Fruit fly (Drosophila melanogaster): ENCODE measurements around the gene Cyp6d5.

Gene Cyp6d5

DNA sequence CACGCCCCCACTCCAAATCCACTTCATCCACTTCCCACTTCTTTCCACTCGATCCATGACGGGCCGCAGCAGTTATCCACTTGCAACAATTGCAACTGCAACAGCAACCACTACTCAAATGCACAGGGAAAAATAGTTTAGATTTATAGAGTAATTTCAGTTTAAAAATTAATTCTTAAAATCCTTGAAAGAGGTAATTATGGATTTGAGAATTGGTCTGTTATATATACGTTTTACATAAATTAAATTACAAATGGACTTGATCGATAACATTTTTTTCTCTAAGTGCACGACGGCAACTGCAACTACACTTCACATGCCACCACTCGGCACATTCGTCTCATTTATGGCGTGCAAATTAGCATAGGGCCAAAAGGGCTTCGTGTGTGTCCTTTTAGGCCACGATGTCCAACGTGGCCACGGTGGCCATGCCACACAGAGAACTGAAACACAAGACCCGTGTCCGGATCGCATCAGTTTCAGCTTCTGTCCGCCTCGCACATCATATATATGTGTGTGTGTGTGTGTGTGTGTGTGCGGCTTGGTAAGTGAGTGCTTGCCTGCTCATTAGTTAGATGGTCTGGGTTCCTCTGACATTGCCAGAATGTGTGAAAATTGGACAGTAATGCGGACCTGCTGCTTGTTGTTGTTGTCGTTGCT lies 44.0 kb upstream of the Cyp6d5 start (continued):
- TF ChIP-seq exex (tag; optimal IDR thresholded peaks at IDR 0.05) = no peak
- TF ChIP-seq Stat92E (GFP tag; optimal IDR thresholded peaks at IDR 0.05) = no peak
- TF ChIP-seq cg (GFP tag; optimal IDR thresholded peaks at IDR 0.05) = peak; percentile 58
- TF ChIP-seq Dip3 (GFP tag; optimal IDR thresholded peaks at IDR 0.05) = peak; percentile 33
- peak; percentile 6 for TF ChIP-seq pb (GFP tag; optimal IDR thresholded peaks at IDR 0.05)
- peak; percentile 62 for TF ChIP-seq ranshi (GFP tag; IDR thresholded peaks at IDR 0.05)
- TF ChIP-seq Abd-B (GFP tag; optimal IDR thresholded peaks at IDR 0.05) = peak; percentile 58
- TF ChIP-seq crc (GFP tag; optimal IDR thresholded peaks at IDR 0.05) = no peak
- no peak for TF ChIP-seq z (GFP tag; IDR thresholded peaks at IDR 0.05)
- peak; percentile 43 for TF ChIP-seq CG6854 (GFP tag; optimal IDR thresholded peaks at IDR 0.05)
- TF ChIP-seq Oaz (GFP tag; IDR thresholded peaks at IDR 0.05) = no peak
- no peak for TF ChIP-seq CG12071 (GFP tag; optimal IDR thresholded peaks at IDR 0.05)
- no peak for TF ChIP-seq CG3065 (GFP tag; optimal IDR thresholded peaks at IDR 0.05)
- no peak for TF ChIP-seq slou (GFP tag; optimal IDR thresholded peaks at IDR 0.05)
- peak; percentile 68 for TF ChIP-seq CG12104 (GFP tag; optimal IDR thresholded peaks at IDR 0.05)
- peak; percentile 97 for TF ChIP-seq CG15696 (tag; optimal IDR thresholded peaks at IDR 0.05)
- TF ChIP-seq CG8478 (optimal IDR thresholded peaks at IDR 0.05) = no peak
- no peak for TF ChIP-seq yki (optimal IDR thresholded peaks at IDR 0.05)
- TF ChIP-seq emc (GFP tag; optimal IDR thresholded peaks at IDR 0.05) = peak; percentile 31
- peak; percentile 23 for TF ChIP-seq en (GFP tag; optimal IDR thresholded peaks at IDR 0.05)
- TF ChIP-seq nom (GFP tag; optimal IDR thresholded peaks at IDR 0.05) = peak; percentile 67
- no peak for TF ChIP-seq Opbp (GFP tag; IDR thresholded peaks at IDR 0.05; ENCODE audit: partially characterized antibody)
- TF ChIP-seq CG1603 (tag; optimal IDR thresholded peaks at IDR 0.05) = peak; percentile 88
- no peak for TF ChIP-seq al (GFP tag; IDR thresholded peaks at IDR 0.05)
- TF ChIP-seq CG11723 (GFP tag; optimal IDR thresholded peaks at IDR 0.05) = peak; percentile 36
- peak; percentile 4 for TF ChIP-seq Ets97D (GFP tag; optimal IDR thresholded peaks at IDR 0.05)
- TF ChIP-seq CG18011 (GFP tag; optimal IDR thresholded peaks at IDR 0.05) = peak; percentile 34
- TF ChIP-seq cwo (GFP tag; optimal IDR thresholded peaks at IDR 0.05) = no peak
- TF ChIP-seq CG32772 (GFP tag; IDR thresholded peaks at IDR 0.05) = peak; percentile 73
- peak; percentile 77 for TF ChIP-seq CG33557 (GFP tag; optimal IDR thresholded peaks at IDR 0.05)
- peak; percentile 36; the same call in 2 of the 3 replicates for TF ChIP-seq Aef1 (GFP tag; IDR thresholded peaks at IDR 0.05)
- TF ChIP-seq lbe (GFP tag; optimal IDR thresholded peaks at IDR 0.05) = peak; percentile 1
- no peak for TF ChIP-seq pho (GFP tag; optimal IDR thresholded peaks at IDR 0.05)
- TF ChIP-seq ERR (GFP tag; optimal IDR thresholded peaks at IDR 0.05) = no peak
- TF ChIP-seq Blimp-1 (GFP tag; optimal IDR thresholded peaks at IDR 0.05) = peak; percentile 75
- TF ChIP-seq CG1602 (GFP tag; optimal IDR thresholded peaks at IDR 0.05) = peak; percentile 66
- TF ChIP-seq stc (GFP tag; IDR thresholded peaks at IDR 0.05) = peak; percentile 48; the same call in 1 of the 2 replicates
- peak; percentile 67 for TF ChIP-seq sisA (GFP tag; IDR thresholded peaks at IDR 0.05)
- TF ChIP-seq Nf-YB (GFP tag; optimal IDR thresholded peaks at IDR 0.05) = peak; percentile 30
- TF ChIP-seq cato (GFP tag; optimal IDR thresholded peaks at IDR 0.05; ENCODE audit: borderline replicate concordance) = peak; percentile 6
- no peak for TF ChIP-seq sens-2 (GFP tag; IDR thresholded peaks at IDR 0.05)
- TF ChIP-seq CG15073 (GFP tag; optimal IDR thresholded peaks at IDR 0.05) = peak; percentile 39
- TF ChIP-seq TFAM (GFP tag; optimal IDR thresholded peaks at IDR 0.05) = no peak
- peak; percentile 74 for TF ChIP-seq CG30403 (GFP tag; optimal IDR thresholded peaks at IDR 0.05)
- TF ChIP-seq CG12659 (GFP tag; optimal IDR thresholded peaks at IDR 0.05) = peak; percentile 19
- peak; percentile 30 for TF ChIP-seq Deaf1 (tag; optimal IDR thresholded peaks at IDR 0.05)
- no peak for TF ChIP-seq gfzf (GFP tag; optimal IDR thresholded peaks at IDR 0.05)
- TF ChIP-seq CG11247 (GFP tag; IDR thresholded peaks at IDR 0.05) = peak; percentile 49; the same call in 1 of the 2 replicates
- TF ChIP-seq disco-r (GFP tag; optimal IDR thresholded peaks at IDR 0.05) = peak; percentile 57
- TF ChIP-seq schlank (tag; optimal IDR thresholded peaks at IDR 0.05) = no peak

Measured in whole organism, embryonic.